Worm (Caenorhabditis elegans): ENCODE data around the gene F44F4.15.
"Not testable (repeated sequence)": the region's sequence is repeated elsewhere in the genome, so short reads cannot be mapped to it uniquely, and the experiment has no call there.

DNA sequence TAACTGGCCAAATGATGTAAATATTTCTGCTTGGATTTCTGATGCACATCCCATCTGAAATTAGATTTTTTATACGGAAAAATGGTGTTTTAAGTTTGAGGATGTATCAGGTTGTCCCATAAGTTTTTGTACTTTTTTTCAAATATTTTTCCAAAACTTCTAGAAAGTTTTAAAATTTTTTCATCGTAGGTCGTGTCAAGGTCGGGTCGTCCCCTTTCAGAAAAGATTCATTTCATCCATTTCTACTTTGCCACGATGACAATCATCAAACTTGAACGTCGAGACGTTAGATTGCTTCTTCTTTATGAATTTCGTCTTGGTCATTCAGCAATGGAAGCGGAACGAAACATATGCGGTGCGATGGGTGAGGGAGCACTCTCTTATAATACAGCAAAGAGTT lies 10.1 kb upstream of the F44F4.15 start, which contains the start of gene sra-12:
- TF ChIP-seq ztf-11 (tag; optimal IDR thresholded peaks at IDR 0.05); nhr-237 (tag; optimal IDR thresholded peaks at IDR 0.05); nhr-76 (tag; optimal IDR thresholded peaks at IDR 0.05); flh-1 (GFP tag; optimal IDR thresholded peaks at IDR 0.05); nhr-12 (tag; optimal IDR thresholded peaks at IDR 0.05); lin-32 (GFP tag; optimal IDR thresholded peaks at IDR 0.05); elt-1 (tag; optimal IDR thresholded peaks at IDR 0.05; ENCODE audit: borderline replicate concordance, insufficient read depth); mep-1 (tag; optimal IDR thresholded peaks at IDR 0.05); pha-4 (tag; optimal IDR thresholded peaks at IDR 0.05); tbx-8 (GFP tag; optimal IDR thresholded peaks at IDR 0.05): not testable (repeated sequence)

Data from whole organism, mixed stage, embryonic.